Worm (Caenorhabditis elegans) whole organism, L4 larva: ENCODE results near the gene dpf-7.

Experiments
- F26F4.8 ChIP-seq: fragments of 200-800 bp; sonication (Bioruptor generic); conservative IDR thresholded peaks from 2 replicates; pipeline ENCODE4 v1.3.6; 2022; ENCODE audit warnings: missing genetic modification characterization, missing compliant biosample characterization
- F37D6.2 ChIP-seq: sonication (generic microtip); optimal IDR thresholded peaks from 2 replicates; lab custom pipeline; 2016; ENCODE audit warnings: mild to moderate bottlenecking, missing genetic modification characterization, missing compliant biosample characterization
- T20F7.1 ChIP-seq: fragments of 200-800 bp; sonication (Bioruptor generic); optimal IDR thresholded peaks from 2 replicates; lab custom pipeline; 2018; ENCODE audit warnings: mild to moderate bottlenecking, missing genetic modification characterization, missing compliant biosample characterization
- Y105C5A.15 ChIP-seq: fragments of 200-800 bp; sonication (Bioruptor generic); IDR thresholded peaks from 2 replicates; pipeline ENCODE4 v1.3.6; 2022; ENCODE audit warnings: missing genetic modification characterization, missing compliant biosample characterization
- ceh-44 ChIP-seq: fragments of 200-800 bp; sonication (Bioruptor generic); IDR thresholded peaks from 2 replicates; pipeline ENCODE4 v1.3.6; 2022; ENCODE audit warnings: missing genetic modification reagents, missing genetic modification characterization, missing compliant biosample characterization
- ctbp-1 ChIP-seq: fragments of 200-800 bp; sonication (Bioruptor generic); IDR thresholded peaks from 2 replicates; pipeline ENCODE4 v1.3.6; 2022; ENCODE audit warnings: missing genetic modification reagents, missing genetic modification characterization, missing compliant biosample characterization
- daf-16 ChIP-seq, 3 experiments: sonication (generic microtip); optimal IDR thresholded peaks; 2 replicates each; lab custom pipeline; 2016 to 2017; ENCODE audit warnings: missing genetic modification characterization in 3 of 3, missing genetic modification reagents in 3 of 3, mild to moderate bottlenecking in 2 of 3, missing compliant biosample characterization in 2 of 3, missing biosample characterization in 1 of 3, moderate library complexity in 1 of 3
- dmd-6 ChIP-seq: fragments of 200-800 bp; sonication (Bioruptor generic); IDR thresholded peaks from 2 replicates; pipeline ENCODE4 v1.3.6; 2022; ENCODE audit warnings: missing genetic modification reagents, missing genetic modification characterization, missing compliant biosample characterization
- dve-1 ChIP-seq: sonication (generic microtip); optimal IDR thresholded peaks from 2 replicates; lab custom pipeline; 2017; ENCODE audit warnings: antibody characterized with exemption, mild to moderate bottlenecking, missing genetic modification characterization, missing compliant biosample characterization; ENCODE audit not compliant: insufficient read depth
- egl-27 ChIP-seq: sonication (generic microtip); optimal IDR thresholded peaks from 3 replicates; lab custom pipeline; 2017; ENCODE audit warnings: missing biosample characterization, missing genetic modification reagents, missing genetic modification characterization
- hlh-11 ChIP-seq: fragments of 200-800 bp; sonication (Bioruptor generic); optimal IDR thresholded peaks from 2 replicates; lab custom pipeline; 2018; ENCODE audit warnings: mild to moderate bottlenecking, missing genetic modification characterization, missing compliant biosample characterization
- hmg-1.1 ChIP-seq: fragments of 200-800 bp; sonication (Bioruptor generic); IDR thresholded peaks from 2 replicates; pipeline ENCODE4 v1.3.6; 2022; ENCODE audit warnings: missing genetic modification reagents, missing genetic modification characterization, missing compliant biosample characterization
- jun-1 ChIP-seq: fragments of 150-350 bp; optimal IDR thresholded peaks from 2 replicates; lab custom pipeline; 2014; ENCODE audit warnings: missing biosample characterization, missing genetic modification reagents, missing genetic modification characterization
- lin-15B ChIP-seq: fragments of 150-350 bp; sonication (generic microtip); optimal IDR thresholded peaks from 3 replicates; lab custom pipeline; 2014; ENCODE audit warnings: missing biosample characterization, missing genetic modification characterization
- lsy-2 ChIP-seq, 2 experiments: fragments of 150-350 bp in 1 of 2; sonication (generic microtip) in 1 of 2; optimal IDR thresholded peaks; 2 replicates each; lab custom pipeline; 2014 to 2017; ENCODE audit warnings: missing biosample characterization in 2 of 2, missing genetic modification characterization in 2 of 2
- madf-5 ChIP-seq, 2 experiments: fragments of 200-800 bp; sonication (Bioruptor generic); IDR thresholded peaks; 2 replicates each; pipeline ENCODE4 v1.3.6; 2022; ENCODE audit warnings: missing compliant biosample characterization in 2 of 2, missing genetic modification characterization in 2 of 2
- madf-9 ChIP-seq: fragments of 200-800 bp; sonication (Bioruptor generic); conservative IDR thresholded peaks from 2 replicates; pipeline ENCODE4 v1.3.6; 2022; ENCODE audit warnings: missing genetic modification reagents, missing genetic modification characterization, missing compliant biosample characterization
- mdl-1 ChIP-seq, 2 experiments: fragments of 150-350 bp in 1 of 2; sonication (generic microtip) in 1 of 2; optimal IDR thresholded peaks; 2 replicates each; lab custom pipeline; 2014 to 2017; ENCODE audit warnings: missing biosample characterization in 2 of 2, missing genetic modification characterization in 2 of 2
- mdt-29 ChIP-seq: fragments of 200-800 bp; sonication (Bioruptor generic); IDR thresholded peaks from 2 replicates; pipeline ENCODE4 v1.3.6; 2022; ENCODE audit warnings: missing genetic modification reagents, missing genetic modification characterization, missing compliant biosample characterization
- mep-1 ChIP-seq: fragments of 150-350 bp; sonication (generic microtip); optimal IDR thresholded peaks from 3 replicates; lab custom pipeline; 2014; ENCODE audit warnings: missing biosample characterization, missing genetic modification characterization
- nhr-10 ChIP-seq: fragments of 150-350 bp; optimal IDR thresholded peaks from 2 replicates; lab custom pipeline; 2014; ENCODE audit warnings: missing biosample characterization, missing genetic modification characterization
- nhr-25 ChIP-seq: sonication (generic microtip); optimal IDR thresholded peaks from 2 replicates; lab custom pipeline; 2017; ENCODE audit warnings: missing genetic modification characterization, mild to moderate bottlenecking, missing compliant biosample characterization, antibody characterized with exemption, moderate library complexity, borderline replicate concordance; ENCODE audit not compliant: insufficient read depth
- nhr-28 ChIP-seq: fragments of 150-350 bp; optimal IDR thresholded peaks from 2 replicates; lab custom pipeline; 2014; ENCODE audit warnings: missing biosample characterization, missing genetic modification characterization
- nhr-76 ChIP-seq: fragments of 150-350 bp; optimal IDR thresholded peaks from 2 replicates; lab custom pipeline; 2014; ENCODE audit warnings: missing biosample characterization, missing genetic modification characterization
- rbr-2 ChIP-seq: sonication (generic microtip); optimal IDR thresholded peaks from 2 replicates; lab custom pipeline; 2016; ENCODE audit warnings: missing genotype, missing genetic modification characterization, missing compliant biosample characterization
- sdz-12 ChIP-seq: fragments of 200-800 bp; sonication (Bioruptor generic); optimal IDR thresholded peaks from 2 replicates; lab custom pipeline; 2018; ENCODE audit warnings: mild to moderate bottlenecking, missing genetic modification characterization, missing compliant biosample characterization
- set-16 ChIP-seq: fragments of 200-800 bp; sonication (Bioruptor generic); IDR thresholded peaks from 2 replicates; pipeline ENCODE4 v1.3.6; 2022; ENCODE audit warnings: missing genetic modification reagents, missing genetic modification characterization, missing compliant biosample characterization
- snpc-1.2 ChIP-seq: fragments of 200-800 bp; sonication (Bioruptor generic); IDR thresholded peaks from 2 replicates; pipeline ENCODE4 v1.3.6; 2022; ENCODE audit warnings: missing genetic modification reagents, missing genetic modification characterization, missing compliant biosample characterization
- snpc-4 ChIP-seq: fragments of 150-350 bp; optimal IDR thresholded peaks from 2 replicates; lab custom pipeline; 2014; ENCODE audit warnings: missing biosample characterization, missing genetic modification characterization
- spr-1 ChIP-seq: sonication (generic microtip); optimal IDR thresholded peaks from 2 replicates; lab custom pipeline; 2016; ENCODE audit warnings: mild to moderate bottlenecking, missing genetic modification characterization, missing compliant biosample characterization
- tag-97 ChIP-seq: fragments of 200-800 bp; sonication (Bioruptor generic); IDR thresholded peaks from 2 replicates; pipeline ENCODE4 v1.3.6; 2022; ENCODE audit warnings: missing genetic modification characterization, missing compliant biosample characterization
- unc-62 ChIP-seq, 3 experiments: fragments of 150-350 bp in 1 of 3; sonication (generic microtip); optimal IDR thresholded peaks in 2 of 3; peaks in 1 of 3; 1 replicate in 1 of 3; 2 replicates in 2 of 3; lab custom pipeline; 2014 to 2017; ENCODE audit warnings: missing biosample characterization in 3 of 3, missing genetic modification characterization in 3 of 3, missing genetic modification reagents in 3 of 3, missing genotype in 1 of 3
- zfp-3 ChIP-seq: fragments of 200-800 bp; sonication (Bioruptor generic); conservative IDR thresholded peaks from 2 replicates; pipeline ENCODE4 v1.3.6; 2022; ENCODE audit warnings: missing genetic modification reagents, missing genetic modification characterization, missing compliant biosample characterization

Gene dpf-7

ce11 chrIV:4788332-4788731 is 14.1 kb downstream of the dpf-7 start, which contains the start of gene nhr-104 (continued):
- TF ChIP-seq mep-1 (tag; lab: Kevin White, UChicago) (peak; percentile 45), nhr-76 (no peak), nhr-25 (tag; lab: Kevin White, UChicago) (no peak), F26F4.8 (GFP tag; lab: Robert Waterston, UW) (no peak)
- TF ChIP-seq, all 104 proteins: peak for 19

ce11 chrIV:4784687-4785086 is 17.7 kb downstream of the dpf-7 start:
- TF ChIP-seq dve-1 (peak; percentile 13), snpc-1.2 (GFP tag; lab: Robert Waterston, UW) (0 out of 2 replicates have a peak, but pooled peaks have one; percentile 10)

- TF ChIP-seq nhr-28 (tag; lab: Kevin White, UChicago) (peak; percentile 47), daf-16 (GFP tag; optimal IDR thresholded peaks at IDR 0.05; lab: Kevin White, UChicago) (no peak), daf-16 (tag; optimal IDR thresholded peaks at IDR 0.05; lab: Kevin White, UChicago) (peak; percentile 32), hmg-1.1 (GFP tag; lab: Robert Waterston, UW) (0 out of 2 replicates have a peak, but pooled peaks have one; percentile 37), zfp-3 (no peak), lsy-2 (tag; optimal IDR thresholded peaks at IDR 0.05; lab: Kevin White, UChicago) (no peak), madf-5 (GFP tag; IDR thresholded peaks at IDR 0.05; lab: Robert Waterston, UW) (no peak), hlh-11 (tag; lab: Kevin White, UChicago) (peak; percentile 67), T20F7.1 (GFP tag; lab: Kevin White, UChicago) (no peak), mdt-29 (GFP tag; lab: Robert Waterston, UW) (0 out of 2 replicates have a peak, but pooled peaks have one; percentile 28), egl-27 (tag; lab: Kevin White, UChicago) (no peak), ceh-44 (GFP tag; lab: Robert Waterston, UW) (no peak), dve-1 (peak; percentile 22), unc-62 (GFP tag; optimal IDR thresholded peaks at IDR 0.05 in 1 of 2; lab: Kevin White, UChicago) (peak in 1 of 2 experiments; percentile 97), unc-62 (tag; optimal IDR thresholded peaks at IDR 0.05; lab: Kevin White, UChicago) (no peak), mdl-1 (tag; optimal IDR thresholded peaks at IDR 0.05; lab: Kevin White, UChicago) (no peak), ctbp-1 (GFP tag; lab: Robert Waterston, UW) (no peak), F37D6.2 (no peak)
These were observed 21.3 kb downstream of the dpf-7 start for ce11 chrIV:4781123-4781522.

ce11 chrIV:4780129-4780528 is 22.3 kb downstream of the dpf-7 start, which contains the start of gene set-15:
set-15 (minus strand) TSS chrIV:4780229.
- TF ChIP-seq lin-15B (tag; lab: Kevin White, UChicago) (no peak), snpc-4 (tag; lab: Kevin White, UChicago) (no peak), Y105C5A.15 (GFP tag; lab: Robert Waterston, UW) (no peak), jun-1 (tag; lab: Kevin White, UChicago) (no peak), set-16 (GFP tag; lab: Robert Waterston, UW) (no peak), dmd-6 (GFP tag; lab: Robert Waterston, UW) (no peak), mdt-29 (GFP tag; lab: Robert Waterston, UW) (no peak), sdz-12 (no peak), madf-9 (no peak), tag-97 (GFP tag; lab: Robert Waterston, UW) (no peak), daf-16 (GFP tag; optimal IDR thresholded peaks at IDR 0.05; lab: Kevin White, UChicago) (no peak), daf-16 (tag; optimal IDR thresholded peaks at IDR 0.05; lab: Kevin White, UChicago) (no peak), spr-1 (tag; lab: Kevin White, UChicago) (no peak), rbr-2 (tag; lab: Kevin White, UChicago) (no peak), nhr-10 (tag; lab: Kevin White, UChicago) (no peak)
